Worm (Caenorhabditis elegans) whole organism, midembryonic: ENCODE measurements around the gene C12D8.20.

ENCODE experiments used
- cog-1 ChIP-seq: sonication (generic microtip); optimal IDR thresholded peaks from 2 replicates; lab custom pipeline; 2016; ENCODE audit warnings: missing genetic modification characterization, missing compliant biosample characterization
- flt-1 ChIP-seq: fragments of 200-800 bp; sonication (Bioruptor generic); IDR thresholded peaks from 2 replicates; pipeline ENCODE4 v1.3.6; 2022; ENCODE audit warnings: missing genetic modification characterization, missing compliant biosample characterization
- ztf-23 ChIP-seq: fragments of 200-800 bp; sonication (Bioruptor generic); IDR thresholded peaks from 2 replicates; pipeline ENCODE4 v1.3.6; 2022; ENCODE audit warnings: missing genetic modification reagents, missing genetic modification characterization, missing compliant biosample characterization

ce11 chrV:10203435-10204009 lies 18.6 kb upstream of the C12D8.20 start, which contains the start of gene chpf-1:
- TF ChIP-seq flt-1 (GFP tag; lab: Robert Waterston, UW): no peak
- no peak for TF ChIP-seq ztf-23 (GFP tag; lab: Robert Waterston, UW)
- TF ChIP-seq cog-1 (tag; lab: Kevin White, UChicago): no peak
